Worm (Caenorhabditis elegans): ENCODE data around the gene Y38C1BA.1.

DNA sequence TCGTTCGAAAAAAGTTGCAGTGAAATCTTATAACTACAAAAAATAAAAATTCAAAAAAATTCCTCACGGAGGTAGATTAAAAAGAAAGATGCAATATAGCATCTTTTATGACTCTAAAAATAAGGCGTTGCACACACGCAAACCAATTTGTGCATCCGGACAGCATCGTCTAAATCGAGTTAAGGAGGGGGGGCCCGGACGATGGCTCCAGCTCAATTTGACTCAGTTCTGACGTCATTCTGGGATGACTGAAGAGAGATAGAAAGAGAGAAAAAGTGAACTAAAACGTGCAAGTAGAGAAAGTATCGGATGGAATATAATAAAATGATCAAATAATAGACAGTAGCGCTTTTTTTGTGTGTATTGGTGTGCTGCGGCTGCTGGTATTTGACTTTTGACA is 37.8 kb downstream of the Y38C1BA.1 start:
- TF ChIP-seq flt-1 (GFP tag; IDR thresholded peaks at IDR 0.05) (no peak), ama-1 (optimal IDR thresholded peaks at IDR 0.05) (no peak)
